Fruit fly (Drosophila melanogaster): ENCODE data around the gene CG4229.

CG4229 gene

DNA sequence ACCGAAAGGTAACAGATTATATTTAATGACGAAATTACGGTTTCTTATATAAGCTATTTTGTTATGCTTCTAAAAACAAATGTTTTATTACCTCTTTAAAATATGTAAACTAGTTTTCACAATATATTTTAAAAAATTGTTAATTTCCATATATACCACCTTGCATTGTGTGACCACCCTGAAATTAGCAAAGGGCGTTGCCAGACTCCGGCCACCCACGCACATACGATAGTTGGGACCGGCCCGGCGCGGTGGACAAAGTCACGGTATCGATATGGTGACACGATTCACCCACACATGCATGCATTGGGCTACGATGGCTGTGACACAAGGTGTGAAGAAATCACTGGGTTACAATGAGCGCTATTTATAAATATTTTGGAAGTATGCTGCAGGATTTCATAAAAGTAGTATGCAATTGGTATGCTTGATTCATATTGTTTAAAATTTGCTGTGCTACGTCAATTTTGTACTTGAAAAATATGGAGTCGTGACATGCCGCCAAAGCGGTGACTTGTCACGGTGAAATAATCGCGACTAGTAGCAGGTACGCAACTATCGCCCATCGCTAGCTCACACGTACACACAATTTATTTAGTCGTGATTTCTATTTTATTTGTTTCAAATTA lies 31.5 kb downstream of the CG4229 start (continued):
- TF ChIP-seq dac (GFP tag; optimal IDR thresholded peaks at IDR 0.05): no peak
- peak; percentile 37 for TF ChIP-seq CG1621 (tag; optimal IDR thresholded peaks at IDR 0.05)
- TF ChIP-seq CG16779 (tag; optimal IDR thresholded peaks at IDR 0.05): no peak
- no peak for TF ChIP-seq CG9139 (GFP tag; optimal IDR thresholded peaks at IDR 0.05)
- no peak for TF ChIP-seq CG6854 (GFP tag; optimal IDR thresholded peaks at IDR 0.05)
- no peak for TF ChIP-seq spab (GFP tag; optimal IDR thresholded peaks at IDR 0.05)
- peak; percentile 61 for TF ChIP-seq CG31627 (GFP tag; optimal IDR thresholded peaks at IDR 0.05)
- TF ChIP-seq Met (GFP tag; optimal IDR thresholded peaks at IDR 0.05): no peak
- no peak for TF ChIP-seq achi (GFP tag; optimal IDR thresholded peaks at IDR 0.05)
- no peak for TF ChIP-seq Eip93F (GFP tag; optimal IDR thresholded peaks at IDR 0.05)
- TF ChIP-seq CG8119 (GFP tag; IDR thresholded peaks at IDR 0.05): 0 out of 3 replicates have a peak, but pooled peaks have one; percentile 54
- no peak for TF ChIP-seq CG10669 (GFP tag; optimal IDR thresholded peaks at IDR 0.05)
- TF ChIP-seq Eip75B (GFP tag; optimal IDR thresholded peaks at IDR 0.05): peak; percentile 32
- TF ChIP-seq CG15336 (GFP tag; IDR thresholded peaks at IDR 0.05): peak; percentile 43; the same call in 1 of the 2 replicates
- TF ChIP-seq CG11294 (GFP tag; IDR thresholded peaks at IDR 0.05): no peak
- TF ChIP-seq eg (GFP tag; IDR thresholded peaks at IDR 0.05): peak; percentile 73
- TF ChIP-seq dsx (GFP tag; optimal IDR thresholded peaks at IDR 0.05; ENCODE audit: poor library complexity, severe bottlenecking): peak; percentile 7
- TF ChIP-seq salr (GFP tag; optimal IDR thresholded peaks at IDR 0.05): no peak
- no peak for TF ChIP-seq CG6276 (GFP tag; optimal IDR thresholded peaks at IDR 0.05)
- TF ChIP-seq CG3919 (GFP tag; optimal IDR thresholded peaks at IDR 0.05): peak; percentile 59
- TF ChIP-seq Gug (GFP tag; IDR thresholded peaks at IDR 0.05): no peak
- TF ChIP-seq Hr4 (GFP tag; optimal IDR thresholded peaks at IDR 0.05): no peak
- TF ChIP-seq Hr38 (GFP tag; optimal IDR thresholded peaks at IDR 0.05): no peak
- peak; percentile 50 for TF ChIP-seq cyc (GFP tag; optimal IDR thresholded peaks at IDR 0.05)
- TF ChIP-seq Blimp-1 (GFP tag; optimal IDR thresholded peaks at IDR 0.05): no peak
- peak; percentile 55 for TF ChIP-seq OdsH (GFP tag; optimal IDR thresholded peaks at IDR 0.05)
- no peak for TF ChIP-seq CG7368 (GFP tag; optimal IDR thresholded peaks at IDR 0.05)
- TF ChIP-seq CG10631 (GFP tag; optimal IDR thresholded peaks at IDR 0.05): no peak

DNA sequence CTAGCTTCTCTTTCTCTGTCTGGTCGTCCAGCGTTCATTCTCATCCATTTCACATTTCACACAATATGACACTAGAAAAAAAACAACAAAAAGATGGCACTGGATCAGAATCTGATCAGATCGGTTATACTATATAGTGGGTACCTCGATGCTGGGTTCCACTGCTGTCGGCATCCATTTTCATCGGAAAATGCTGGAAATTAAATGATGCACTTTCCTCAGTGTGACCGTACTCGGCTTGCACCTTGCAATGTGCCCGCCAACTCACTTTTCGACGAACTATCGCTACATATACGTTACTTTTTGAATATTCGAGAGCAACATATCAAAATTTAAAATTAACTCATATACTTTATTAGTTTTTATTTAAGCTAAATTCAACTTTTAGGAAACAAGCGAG lies 34.2 kb downstream of the CG4229 start, which contains the start of gene tra:
Gene tra (minus strand): TSS at position 191 of the 400 bp plus-strand sequence.
- TF ChIP-seq spab (GFP tag; optimal IDR thresholded peaks at IDR 0.05) (no peak), Eip78C (GFP tag) (peak; percentile 69)

DNA sequence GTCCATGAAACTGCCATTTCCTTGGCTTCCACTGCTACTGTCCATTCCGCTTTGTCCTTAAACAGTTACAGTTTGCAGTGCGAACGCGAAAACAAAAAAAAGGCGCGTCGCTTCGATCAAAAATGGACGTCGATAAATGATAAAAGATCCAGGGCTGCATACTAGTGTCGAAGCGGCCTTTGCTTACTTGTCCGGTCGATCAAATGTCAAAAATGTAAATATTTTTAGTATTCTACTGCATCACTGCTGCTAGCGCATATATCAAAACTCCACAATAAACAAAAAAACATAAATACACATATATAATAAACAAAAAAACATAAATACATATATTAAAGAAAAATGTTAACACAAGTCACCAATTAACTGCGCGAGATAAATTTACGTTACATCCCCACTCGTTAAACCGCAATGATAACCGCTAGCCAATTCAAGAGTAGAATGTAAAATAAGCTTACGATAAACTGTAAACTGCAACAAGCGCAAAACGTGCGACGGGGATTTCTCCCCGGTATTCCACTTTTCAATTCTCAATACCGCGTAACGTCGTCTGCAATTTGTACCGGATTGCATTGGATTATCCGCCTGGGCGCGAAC lies 38.4 kb downstream of the CG4229 start, which contains the start of the genes spd-2 and Apl:
Gene spd-2 (minus strand): TSS at position 93 of the 597 bp plus-strand sequence.
Gene Apl (plus strand): TSS at position 260 of the 597 bp plus-strand sequence.
- TF ChIP-seq CG6163 (GFP tag; IDR thresholded peaks at IDR 0.05): no peak
- TF ChIP-seq pdm3 (GFP tag; optimal IDR thresholded peaks at IDR 0.05): no peak
- peak; percentile 12 for TF ChIP-seq CG1621 (tag; optimal IDR thresholded peaks at IDR 0.05)

DNA sequence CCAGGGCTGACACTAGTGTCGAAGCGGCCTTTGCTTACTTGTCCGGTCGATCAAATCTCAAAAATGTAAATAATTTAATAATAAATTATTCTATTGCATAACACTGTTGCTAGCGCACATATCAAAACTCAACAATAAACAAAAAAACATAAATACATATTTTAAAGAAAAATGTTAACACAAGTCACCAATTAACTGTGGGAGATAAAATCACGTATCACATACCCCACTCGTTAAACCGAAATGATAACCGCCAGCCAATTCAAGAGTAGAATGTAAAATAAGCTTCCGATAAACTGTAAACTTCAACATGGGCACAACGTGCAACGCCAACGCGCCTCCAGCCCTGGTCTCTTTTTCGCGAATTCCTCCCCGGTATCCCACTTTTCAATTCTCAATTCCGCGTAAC lies 46.1 kb downstream of the CG4229 start, which contains the start of gene Arts:
Gene Arts (plus strand): TSS at position 116 of the 409 bp plus-strand sequence.
- peak; percentile 40 for TF ChIP-seq CG32006 (GFP tag; optimal IDR thresholded peaks at IDR 0.05)
- TF ChIP-seq Eip78C (GFP tag): peak; percentile 57
- peak; percentile 26 for TF ChIP-seq CG31627 (GFP tag; optimal IDR thresholded peaks at IDR 0.05)
- TF ChIP-seq svp (GFP tag): peak; percentile 74
- peak; percentile 34 for TF ChIP-seq fkh (GFP tag; optimal IDR thresholded peaks at IDR 0.05)
- peak; percentile 40 for TF ChIP-seq CG3032 (tag; optimal IDR thresholded peaks at IDR 0.05)
- TF ChIP-seq CG3919 (GFP tag; optimal IDR thresholded peaks at IDR 0.05): peak; percentile 31
- peak; percentile 25 for TF ChIP-seq pdm3 (GFP tag; optimal IDR thresholded peaks at IDR 0.05)
- no peak for TF ChIP-seq fd59A (GFP tag; optimal IDR thresholded peaks at IDR 0.05)
- no peak for TF ChIP-seq vri (GFP tag; optimal IDR thresholded peaks at IDR 0.05)
- no peak for TF ChIP-seq Lpt (GFP tag; optimal IDR thresholded peaks at IDR 0.05)
- TF ChIP-seq CG11902 (GFP tag; optimal IDR thresholded peaks at IDR 0.05): no peak
- TF ChIP-seq Sox15 (GFP tag; optimal IDR thresholded peaks at IDR 0.05): no peak
- TF ChIP-seq OdsH (GFP tag; optimal IDR thresholded peaks at IDR 0.05): peak; percentile 20
- no peak for TF ChIP-seq Ets21C (GFP tag; optimal IDR thresholded peaks at IDR 0.05)
- peak; percentile 41 for TF ChIP-seq esn (GFP tag; optimal IDR thresholded peaks at IDR 0.05)
- TF ChIP-seq Met (GFP tag; optimal IDR thresholded peaks at IDR 0.05): peak; percentile 25
- TF ChIP-seq achi (GFP tag; optimal IDR thresholded peaks at IDR 0.05): peak; percentile 38
- no peak for TF ChIP-seq CG10669 (GFP tag; optimal IDR thresholded peaks at IDR 0.05)
- no peak for TF ChIP-seq CG11762 (GFP tag; optimal IDR thresholded peaks at IDR 0.05; ENCODE audit: insufficient read depth)
- TF ChIP-seq lz (GFP tag; optimal IDR thresholded peaks at IDR 0.05): peak; percentile 13
- TF ChIP-seq topi (GFP tag; optimal IDR thresholded peaks at IDR 0.05): peak; percentile 18
